Comparison of ENCODE assay signal across 2 fruit fly cellular contexts in genomic region chr3L:8751262-8751661, dm6.
TF ChIP-seq lines count a peak whose summit lies in the region.

No protein-coding gene starts in this region.

TF ChIP-seq in whole organism, embryonic, 481 proteins besides CTCF, POLR2A, EP300 and RAD21 (continued from another document and continues in another):
- TF ChIP-seq CoRest (tag; optimal IDR thresholded peaks at IDR 0.05; lab: Kevin White, UChicago) (peak; percentile 53), zfh1 (GFP tag; IDR thresholded peaks at IDR 0.05; lab: Robert Waterston, UW) (peak; percentile 67; the same call in 2 of the 3 replicates), CG6854 (GFP tag; optimal IDR thresholded peaks at IDR 0.05; lab: Kevin White, UChicago) (no peak), tll (GFP tag; optimal IDR thresholded peaks at IDR 0.05; lab: Kevin White, UChicago) (no peak), Oli (tag; optimal IDR thresholded peaks at IDR 0.05; lab: Kevin White, UChicago) (peak; percentile 69), CG7357 (GFP tag; IDR thresholded peaks at IDR 0.05; lab: Robert Waterston, UW) (no peak), CG12219 (GFP tag; optimal IDR thresholded peaks at IDR 0.05; lab: Kevin White, UChicago) (no peak), CG7987 (GFP tag; optimal IDR thresholded peaks at IDR 0.05; lab: Kevin White, UChicago) (no peak), CG32532 (GFP tag; IDR thresholded peaks at IDR 0.05; lab: Robert Waterston, UW) (no peak), luna (GFP tag; optimal IDR thresholded peaks at IDR 0.05; lab: Kevin White, UChicago) (no peak), fd102C (GFP tag; optimal IDR thresholded peaks at IDR 0.05; lab: Kevin White, UChicago) (no peak), CG16779 (GFP tag; IDR thresholded peaks at IDR 0.05; lab: Robert Waterston, UW) (no peak), ERR (GFP tag; optimal IDR thresholded peaks at IDR 0.05; lab: Kevin White, UChicago) (peak; percentile 2), NfI (GFP tag; optimal IDR thresholded peaks at IDR 0.05; lab: Kevin White, UChicago) (peak; percentile 17), Asciz (GFP tag; optimal IDR thresholded peaks at IDR 0.05; lab: Kevin White, UChicago) (peak; percentile 75), D19B (GFP tag; optimal IDR thresholded peaks at IDR 0.05; lab: Kevin White, UChicago) (no peak), BtbVII (GFP tag; optimal IDR thresholded peaks at IDR 0.05; lab: Kevin White, UChicago) (no peak), CG14441 (GFP tag; IDR thresholded peaks at IDR 0.05; lab: Robert Waterston, UW) (0 out of 2 replicates have a peak, but pooled peaks have one; percentile 14), az2 (GFP tag; optimal IDR thresholded peaks at IDR 0.05; lab: Kevin White, UChicago) (peak; percentile 61), CG10431 (GFP tag; optimal IDR thresholded peaks at IDR 0.05; lab: Kevin White, UChicago) (no peak), CG10654 (GFP tag; optimal IDR thresholded peaks at IDR 0.05; lab: Kevin White, UChicago) (no peak), seq (GFP tag; IDR thresholded peaks at IDR 0.05; lab: Robert Waterston, UW) (no peak), oc (tag; optimal IDR thresholded peaks at IDR 0.05; lab: Kevin White, UChicago) (peak; percentile 65), salm (tag; optimal IDR thresholded peaks at IDR 0.05; lab: Kevin White, UChicago) (peak; percentile 61), caup (GFP tag; optimal IDR thresholded peaks at IDR 0.05; lab: Kevin White, UChicago; ENCODE audit: severe bottlenecking) (no peak), CG1602 (GFP tag; optimal IDR thresholded peaks at IDR 0.05; lab: Kevin White, UChicago) (peak; percentile 5), Spps (tag; optimal IDR thresholded peaks at IDR 0.05; lab: Kevin White, UChicago) (no peak), CG6791 (GFP tag; IDR thresholded peaks at IDR 0.05; lab: Robert Waterston, UW; ENCODE audit: partially characterized antibody) (no peak), B-H1 (GFP tag; IDR thresholded peaks at IDR 0.05; lab: Robert Waterston, UW) (peak; percentile 49), Poxn (GFP tag; IDR thresholded peaks at IDR 0.05; lab: Robert Waterston, UW) (no peak), ftz-f1 (GFP tag; optimal IDR thresholded peaks at IDR 0.05; lab: Kevin White, UChicago) (no peak), cad (GFP tag; optimal IDR thresholded peaks at IDR 0.05; lab: Kevin White, UChicago) (no peak), Neu2 (GFP tag; optimal IDR thresholded peaks at IDR 0.05; lab: Kevin White, UChicago; ENCODE audit: borderline replicate concordance) (no peak), E2f1 (GFP tag; IDR thresholded peaks at IDR 0.05; lab: Robert Waterston, UW) (0 out of 2 replicates have a peak, but pooled peaks have one; percentile 18), Deaf1 (tag; optimal IDR thresholded peaks at IDR 0.05; lab: Kevin White, UChicago) (no peak), CG8089 (GFP tag; optimal IDR thresholded peaks at IDR 0.05; lab: Kevin White, UChicago) (no peak), Kr (GFP tag; optimal IDR thresholded peaks at IDR 0.05; lab: Kevin White, UChicago) (no peak), Rfx (GFP tag; IDR thresholded peaks at IDR 0.05; lab: Robert Waterston, UW) (no peak; the same call in 1 of the 2 replicates), cato (GFP tag; optimal IDR thresholded peaks at IDR 0.05; lab: Kevin White, UChicago; ENCODE audit: borderline replicate concordance) (peak; percentile 27), ham (GFP tag; IDR thresholded peaks at IDR 0.05; lab: Robert Waterston, UW) (no peak), Atf6 (GFP tag; IDR thresholded peaks at IDR 0.05; lab: Robert Waterston, UW) (peak; percentile 22; the same call in 1 of the 2 replicates), CG32772 (GFP tag; IDR thresholded peaks at IDR 0.05; lab: Robert Waterston, UW) (peak; percentile 57), CG15073 (GFP tag; optimal IDR thresholded peaks at IDR 0.05; lab: Kevin White, UChicago) (no peak), CG31441 (GFP tag; IDR thresholded peaks at IDR 0.05; lab: Robert Waterston, UW) (peak; percentile 62), tap (tag; optimal IDR thresholded peaks at IDR 0.05; lab: Kevin White, UChicago) (peak; percentile 25), CG33557 (GFP tag; optimal IDR thresholded peaks at IDR 0.05; lab: Kevin White, UChicago) (no peak), grau (tag; optimal IDR thresholded peaks at IDR 0.05; lab: Kevin White, UChicago) (peak; percentile 50), gce (GFP tag; IDR thresholded peaks at IDR 0.05; lab: Robert Waterston, UW) (0 out of 3 replicates have a peak, but pooled peaks have one; percentile 40), CG4707 (GFP tag; optimal IDR thresholded peaks at IDR 0.05; lab: Kevin White, UChicago) (peak; percentile 47), lmd (GFP tag; IDR thresholded peaks at IDR 0.05; lab: Robert Waterston, UW) (peak; percentile 55; the same call in 1 of the 2 replicates), Hr39 (optimal IDR thresholded peaks at IDR 0.05; lab: Kevin White, UChicago) (no peak), tna (GFP tag; IDR thresholded peaks at IDR 0.05; lab: Robert Waterston, UW; ENCODE audit: partially characterized antibody) (no peak), exex (tag; optimal IDR thresholded peaks at IDR 0.05; lab: Kevin White, UChicago) (no peak), CG8924 (tag; optimal IDR thresholded peaks at IDR 0.05; lab: Kevin White, UChicago) (peak; percentile 55), Max (GFP tag; optimal IDR thresholded peaks at IDR 0.05; lab: Kevin White, UChicago) (no peak), stc (GFP tag; IDR thresholded peaks at IDR 0.05; lab: Robert Waterston, UW) (peak; percentile 59; the same call in 1 of the 2 replicates), zen (tag; optimal IDR thresholded peaks at IDR 0.05; lab: Kevin White, UChicago) (no peak), unpg (GFP tag; optimal IDR thresholded peaks at IDR 0.05; lab: Kevin White, UChicago) (peak; percentile 62), Awh (GFP tag; IDR thresholded peaks at IDR 0.05; lab: Robert Waterston, UW) (peak; percentile 26; the same call in 1 of the 2 replicates), Dip3 (GFP tag; optimal IDR thresholded peaks at IDR 0.05; lab: Kevin White, UChicago) (no peak), CG13424 (tag; optimal IDR thresholded peaks at IDR 0.05; lab: Kevin White, UChicago) (peak; percentile 61), ranshi (GFP tag; IDR thresholded peaks at IDR 0.05; lab: Robert Waterston, UW) (no peak), pum (GFP tag; optimal IDR thresholded peaks at IDR 0.05; lab: Kevin White, UChicago) (peak; percentile 49), gcm2 (GFP tag; optimal IDR thresholded peaks at IDR 0.05; lab: Kevin White, UChicago) (no peak), GATAe (GFP tag; conservative IDR thresholded peaks at IDR 0.05; lab: Robert Waterston, UW) (no peak), CG33213 (GFP tag; optimal IDR thresholded peaks at IDR 0.05; lab: Kevin White, UChicago) (no peak)

TF ChIP-seq in whole organism, prepupa, 60 proteins besides CTCF, POLR2A, EP300 and RAD21 (continued from another document):
- TF ChIP-seq CG3032 (tag; optimal IDR thresholded peaks at IDR 0.05; lab: Kevin White, UChicago) (no peak), esn (GFP tag; optimal IDR thresholded peaks at IDR 0.05; lab: Kevin White, UChicago) (no peak)
